Fruit fly (Drosophila melanogaster): ENCODE results near the gene CG1927.

- TF ChIP-seq EcR (GFP tag; optimal IDR thresholded peaks at IDR 0.05) (no peak), pan (optimal IDR thresholded peaks at IDR 0.05) (no peak), CG8478 (optimal IDR thresholded peaks at IDR 0.05) (no peak)
These were observed 48.9 kb downstream of the CG1927 start, which contains the start of gene Dbx for dm6 chr3L:1920943-1921342.
